Worm (Caenorhabditis elegans) whole organism, midembryonic: ENCODE results near the gene cest-4.
"Not testable (repeated sequence)": the region's sequence is repeated elsewhere in the genome, so short reads cannot be mapped to it uniquely, and the experiment has no call there.

ENCODE experiments used
- T22C8.4 ChIP-seq: fragments of 200-800 bp; sonication (Bioruptor generic); IDR thresholded peaks from 2 replicates; pipeline ENCODE4 v1.3.6; 2022; ENCODE audit warnings: missing genetic modification characterization, missing compliant biosample characterization
- cog-1 ChIP-seq: sonication (generic microtip); optimal IDR thresholded peaks from 2 replicates; lab custom pipeline; 2016; ENCODE audit warnings: missing genetic modification characterization, missing compliant biosample characterization
- flt-1 ChIP-seq: fragments of 200-800 bp; sonication (Bioruptor generic); IDR thresholded peaks from 2 replicates; pipeline ENCODE4 v1.3.6; 2022; ENCODE audit warnings: missing genetic modification characterization, missing compliant biosample characterization
- klf-2 ChIP-seq: fragments of 200-800 bp; sonication (Bioruptor generic); conservative IDR thresholded peaks from 2 replicates; pipeline ENCODE4 v1.3.6; 2022; ENCODE audit warnings: missing genetic modification reagents, missing genetic modification characterization, missing compliant biosample characterization
- med-1 ChIP-seq: sonication (generic microtip); optimal IDR thresholded peaks from 2 replicates; lab custom pipeline; 2017; ENCODE audit warnings: missing genetic modification characterization, mild to moderate bottlenecking, missing compliant biosample characterization, antibody characterized with exemption, missing genetic modification reagents; ENCODE audit not compliant: insufficient read depth
- ref-1 ChIP-seq: fragments of 200-800 bp; sonication (Bioruptor generic); conservative IDR thresholded peaks from 2 replicates; pipeline ENCODE4 v1.3.6; 2022; ENCODE audit warnings: missing genetic modification reagents, missing genetic modification characterization, missing compliant biosample characterization
- tab-1 ChIP-seq: fragments of 200-800 bp; sonication (Bioruptor generic); IDR thresholded peaks from 2 replicates; pipeline ENCODE4 v1.3.6; 2022; ENCODE audit warnings: missing genetic modification characterization, missing compliant biosample characterization
- ztf-23 ChIP-seq: fragments of 200-800 bp; sonication (Bioruptor generic); IDR thresholded peaks from 2 replicates; pipeline ENCODE4 v1.3.6; 2022; ENCODE audit warnings: missing genetic modification reagents, missing genetic modification characterization, missing compliant biosample characterization
- ztf-29 ChIP-seq: fragments of 200-800 bp; sonication (Bioruptor generic); IDR thresholded peaks from 2 replicates; pipeline ENCODE4 v1.3.6; 2022; ENCODE audit warnings: missing genetic modification reagents, missing genetic modification characterization, missing compliant biosample characterization

cest-4 gene

DNA sequence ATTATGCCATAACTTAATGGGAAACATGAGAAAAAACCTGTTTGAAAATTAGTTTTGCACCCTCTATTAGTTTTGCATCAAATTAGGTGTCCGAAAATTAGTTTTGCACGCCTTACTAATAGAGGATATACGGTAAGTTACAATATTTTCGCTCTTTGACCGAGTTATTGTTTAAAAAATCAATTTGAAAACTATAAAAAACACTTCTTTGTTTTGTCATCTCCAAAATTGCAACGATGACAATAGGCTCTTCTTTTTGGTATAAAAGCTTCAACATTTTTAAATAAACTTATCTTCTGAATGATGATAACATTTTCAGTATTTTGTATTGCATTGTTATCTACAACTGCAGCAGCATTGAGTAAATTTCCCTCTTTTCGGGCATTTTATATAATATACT is 25.3 kb upstream of the cest-4 start, which contains the start of gene H20E11.2:
H20E11.2 (plus strand) TSS at position 301 of the 400 bp plus-strand sequence.
- TF ChIP-seq flt-1 (GFP tag; lab: Robert Waterston, UW); cog-1 (tag; lab: Kevin White, UChicago); med-1: not testable (repeated sequence)

DNA sequence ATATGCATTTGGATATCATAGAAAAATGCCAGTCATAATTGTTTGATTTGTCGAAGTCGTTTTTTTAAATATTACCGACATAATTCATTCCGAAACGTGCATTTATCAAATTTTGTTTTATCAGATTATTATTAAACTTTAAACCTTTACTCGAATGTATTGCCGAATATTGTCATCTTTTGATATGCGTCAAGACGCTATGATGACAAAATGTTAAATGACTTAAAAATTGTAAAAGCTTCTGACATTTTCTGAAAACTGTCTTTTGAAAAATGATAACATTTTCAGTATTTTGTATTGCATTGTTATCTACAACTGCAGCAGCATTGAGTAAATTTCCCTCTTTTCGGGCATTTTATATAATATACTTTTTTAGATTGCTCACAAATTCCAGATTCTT is 22.5 kb upstream of the cest-4 start, which contains the start of gene H20E11.3:
H20E11.3 (plus strand) TSS at position 195 of the 400 bp plus-strand sequence.
- no peak for TF ChIP-seq flt-1 (GFP tag; lab: Robert Waterston, UW)
- TF ChIP-seq med-1, result no peak
- no peak for TF ChIP-seq klf-2 (GFP tag; lab: Robert Waterston, UW)
- TF ChIP-seq cog-1 (tag; lab: Kevin White, UChicago), result no peak
- no peak for TF ChIP-seq tab-1 (GFP tag; lab: Robert Waterston, UW)
- TF ChIP-seq ref-1 (GFP tag; lab: Robert Waterston, UW), result no peak
- TF ChIP-seq T22C8.4 (GFP tag; lab: Robert Waterston, UW), result no peak
- TF ChIP-seq ztf-23, result no peak
- TF ChIP-seq ztf-29, result no peak

DNA sequence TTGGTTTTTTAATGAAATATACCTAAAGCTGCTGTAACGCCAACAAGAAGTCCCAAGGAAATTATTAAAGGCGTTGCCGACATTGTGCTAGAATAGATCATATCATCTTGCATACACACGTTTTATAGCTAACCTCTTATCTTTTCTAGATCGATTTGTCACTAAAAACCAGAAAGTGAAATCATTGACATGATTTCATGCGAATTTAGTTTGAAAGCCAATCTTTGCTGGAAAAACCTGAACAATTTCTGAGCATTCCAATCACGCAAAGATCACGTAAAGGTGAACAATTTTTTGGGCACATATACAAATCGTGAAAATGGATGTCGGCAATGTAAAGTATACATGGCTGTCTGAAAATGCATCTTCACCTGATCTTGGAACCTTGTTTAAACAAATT is 20.3 kb upstream of the cest-4 start, which contains the start of gene C17H12.6:
C17H12.6 (minus strand) TSS at position 101 of the 400 bp plus-strand sequence.
- TF ChIP-seq med-1, result no peak
- TF ChIP-seq ztf-29, result no peak
- no peak for TF ChIP-seq klf-2 (GFP tag; lab: Robert Waterston, UW)
- TF ChIP-seq ref-1 (GFP tag; lab: Robert Waterston, UW), result no peak
- TF ChIP-seq flt-1 (GFP tag; lab: Robert Waterston, UW), result no peak
- no peak for TF ChIP-seq tab-1 (GFP tag; lab: Robert Waterston, UW)
- no peak for TF ChIP-seq cog-1 (tag; lab: Kevin White, UChicago)
- no peak for TF ChIP-seq T22C8.4 (GFP tag; lab: Robert Waterston, UW)
- no peak for TF ChIP-seq ztf-23

DNA sequence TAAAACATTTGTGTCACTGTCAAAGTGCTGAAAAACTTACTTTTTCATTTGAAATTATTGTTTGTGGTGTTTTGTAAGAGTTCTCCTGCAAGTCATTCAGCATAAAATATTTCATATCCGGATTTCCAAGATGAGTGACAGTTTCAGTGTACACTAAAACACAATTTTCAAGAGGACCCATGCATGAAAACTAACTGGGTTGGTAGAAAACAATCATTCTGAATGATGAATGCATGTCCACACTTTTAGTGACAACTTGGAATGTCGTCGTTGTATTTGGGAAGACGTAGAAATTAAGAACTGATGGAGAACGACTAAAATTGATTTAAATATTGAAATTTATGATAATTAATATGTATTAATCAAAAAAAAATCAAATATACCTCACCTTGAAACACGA is 19.6 kb upstream of the cest-4 start:
- TF ChIP-seq ztf-29, result no peak
- no peak for TF ChIP-seq cog-1 (tag; lab: Kevin White, UChicago)
- no peak for TF ChIP-seq med-1
- no peak for TF ChIP-seq tab-1 (GFP tag; lab: Robert Waterston, UW)
- TF ChIP-seq flt-1 (GFP tag; lab: Robert Waterston, UW), result no peak
- TF ChIP-seq ref-1 (GFP tag; lab: Robert Waterston, UW), result no peak
- TF ChIP-seq klf-2 (GFP tag; lab: Robert Waterston, UW), result no peak
- TF ChIP-seq T22C8.4 (GFP tag; lab: Robert Waterston, UW), result no peak
- TF ChIP-seq ztf-23, result no peak

DNA sequence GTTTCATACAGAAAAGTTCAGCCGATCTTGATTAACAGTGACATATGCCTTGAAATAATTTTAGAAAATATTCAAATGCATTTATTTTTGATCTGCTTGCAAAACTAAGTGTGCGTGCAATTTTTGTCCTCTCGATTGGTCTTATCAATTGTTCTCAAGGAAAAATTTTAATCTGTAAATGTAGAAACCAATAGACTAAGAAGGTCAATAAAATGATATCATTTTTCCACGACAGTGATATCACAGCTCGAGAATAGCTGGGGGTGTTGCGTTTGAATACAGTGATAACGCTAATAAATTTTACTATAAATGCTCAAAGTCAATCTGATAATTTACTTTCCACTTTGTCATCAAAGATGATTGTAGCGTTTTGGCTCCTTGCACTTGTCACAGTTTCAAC is 16.2 kb upstream of the cest-4 start, which contains the start of gene C17H12.8:
C17H12.8 (plus strand) TSS at position 335 of the 400 bp plus-strand sequence.
- no peak for TF ChIP-seq med-1
- TF ChIP-seq klf-2 (GFP tag; lab: Robert Waterston, UW), result no peak
- TF ChIP-seq ztf-23, result no peak

DNA sequence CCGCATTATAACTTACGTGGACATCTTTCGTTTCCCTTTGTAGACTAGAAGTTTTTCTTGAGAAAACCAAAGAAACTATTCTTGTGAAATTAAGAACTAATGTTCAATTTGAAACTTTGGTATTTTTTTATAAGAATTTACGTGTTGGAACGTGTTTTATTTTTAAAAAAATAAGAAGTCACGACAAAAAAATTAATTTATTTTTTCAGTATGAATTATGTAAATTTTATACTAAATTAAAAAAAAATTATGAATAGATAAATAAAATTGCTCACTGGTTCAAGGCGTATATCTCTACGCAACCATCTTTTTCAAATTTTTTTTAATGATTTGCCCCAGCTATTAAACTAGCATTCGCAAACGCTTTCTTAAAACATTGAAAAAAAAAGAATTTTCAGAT is 15.4 kb upstream of the cest-4 start, which contains the start of gene C17H12.5:
C17H12.5 (minus strand) TSS at position 101 of the 400 bp plus-strand sequence.
- TF ChIP-seq med-1 (no peak), cog-1 (tag; lab: Kevin White, UChicago) (no peak), ref-1 (GFP tag; lab: Robert Waterston, UW) (no peak), ztf-29 (no peak), klf-2 (GFP tag; lab: Robert Waterston, UW) (no peak)

DNA sequence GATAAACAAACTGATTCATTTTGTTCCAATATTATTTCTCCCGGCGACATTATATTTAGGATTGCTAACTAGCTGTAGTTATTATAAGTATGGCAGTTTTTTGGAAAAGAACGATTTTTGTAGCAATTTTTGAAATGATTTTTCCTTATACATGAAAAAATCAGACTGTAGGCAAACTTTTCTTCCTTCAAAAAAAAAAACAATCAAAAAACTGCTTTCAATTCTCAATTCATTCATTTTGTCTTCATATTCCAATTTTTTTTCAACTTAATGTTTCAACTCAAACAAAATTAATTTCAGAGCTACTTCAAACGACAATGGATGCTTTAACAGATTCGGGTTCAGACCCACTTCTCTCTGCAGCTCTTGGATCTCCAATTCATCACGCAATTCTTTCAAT is 9.7 kb upstream of the cest-4 start, which contains the start of gene ceh-48:
ceh-48 (plus strand) TSS at position 301 of the 400 bp plus-strand sequence.
- TF ChIP-seq T22C8.4 (GFP tag; lab: Robert Waterston, UW) (no peak), ztf-23 (no peak), ztf-29 (no peak), flt-1 (GFP tag; lab: Robert Waterston, UW) (no peak), ref-1 (GFP tag; lab: Robert Waterston, UW) (no peak), med-1 (no peak), cog-1 (tag; lab: Kevin White, UChicago) (no peak), klf-2 (GFP tag; lab: Robert Waterston, UW) (no peak), tab-1 (GFP tag; lab: Robert Waterston, UW) (no peak)

DNA sequence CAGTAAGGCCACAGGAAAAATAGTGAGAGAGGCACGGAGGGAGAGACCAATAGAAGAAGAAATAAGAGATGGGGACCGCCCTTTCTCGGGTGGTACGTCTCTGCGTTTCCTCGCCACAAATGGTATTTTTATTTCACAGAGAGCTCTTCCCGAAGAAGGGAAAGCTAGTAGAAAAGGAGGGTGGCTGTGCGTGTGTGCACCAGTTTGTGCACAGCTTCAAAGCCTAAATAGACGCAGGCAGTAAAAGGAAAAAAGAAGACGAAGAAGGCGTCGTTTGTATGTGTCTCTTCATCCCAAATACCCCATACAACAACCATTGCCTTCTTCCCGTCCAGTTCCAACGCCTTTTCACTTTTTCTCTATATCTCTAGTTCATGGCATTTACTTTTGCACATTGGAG is 7.6 kb upstream of the cest-4 start:
- TF ChIP-seq cog-1 (tag; lab: Kevin White, UChicago) (peak; percentile 48), flt-1 (GFP tag; lab: Robert Waterston, UW) (no peak)

DNA sequence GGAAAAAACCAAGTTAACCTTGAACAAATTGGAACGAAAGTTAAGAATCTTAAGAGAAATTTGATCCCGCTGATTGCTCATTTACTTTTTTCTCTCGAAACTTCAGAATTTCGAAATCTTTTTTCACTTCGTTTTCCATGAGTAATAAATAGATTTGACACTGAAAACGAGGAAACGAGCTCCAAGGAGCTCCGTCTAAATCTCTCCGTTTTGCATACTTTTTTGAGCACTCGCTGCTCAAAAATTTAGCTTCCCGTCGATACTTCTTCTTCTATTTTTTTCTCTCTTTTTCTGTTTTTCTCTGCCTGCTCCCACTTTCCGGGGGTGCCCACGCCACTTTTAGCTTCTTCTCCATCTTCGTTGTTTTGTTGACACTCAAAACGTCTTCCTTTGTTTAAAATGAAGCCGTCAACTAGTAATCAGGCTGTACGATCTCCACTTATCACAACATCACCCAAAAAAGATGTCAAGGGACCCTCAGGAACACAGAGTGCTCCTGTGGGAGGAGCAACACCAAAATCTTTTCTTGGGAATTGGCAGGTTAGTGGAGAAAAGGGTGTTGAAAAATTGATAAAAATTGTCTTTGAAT is 4.4 kb upstream of the cest-4 start, which contains the start of gene C17H12.10:
C17H12.10 (plus strand) TSS at position 325 of the 589 bp plus-strand sequence.
- TF ChIP-seq med-1 (no peak), ztf-29 (no peak), T22C8.4 (GFP tag; lab: Robert Waterston, UW) (no peak), klf-2 (GFP tag; lab: Robert Waterston, UW) (no peak), flt-1 (GFP tag; lab: Robert Waterston, UW) (no peak)

DNA sequence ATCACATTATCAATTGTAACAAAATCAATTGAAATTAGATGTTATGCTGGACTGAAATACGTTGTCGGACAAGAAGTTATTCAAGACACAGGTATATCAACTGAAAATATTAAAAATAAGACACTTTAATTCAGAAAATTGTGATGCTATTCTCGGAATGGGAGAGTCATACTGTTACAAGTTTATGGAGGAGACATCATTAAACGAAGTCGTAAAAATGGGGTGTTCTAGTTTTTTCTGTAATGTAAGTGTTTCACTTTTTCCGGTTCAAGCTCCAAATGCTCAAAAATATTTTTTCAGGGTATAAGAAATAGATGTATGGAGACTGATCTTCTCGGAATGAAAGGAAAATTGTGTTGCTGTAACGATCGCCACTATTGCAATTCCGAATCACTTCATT is 2.7 kb upstream of the cest-4 start, which contains the start of gene C17H12.37:
C17H12.37 (plus strand) TSS at position 301 of the 400 bp plus-strand sequence.
- TF ChIP-seq T22C8.4 (GFP tag; lab: Robert Waterston, UW) (no peak), tab-1 (GFP tag; lab: Robert Waterston, UW) (no peak), ztf-23 (no peak), cog-1 (tag; lab: Kevin White, UChicago) (no peak)
